Worm (Caenorhabditis elegans): ENCODE results near the gene ZK507.1.
A peak's percentile ranks its signal among the peaks of the same experiment; 100 is the strongest.

ce11 chrIII:9058959-9059534 is 42.1 kb downstream of the ZK507.1 start, which contains the start of gene gst-1:
- TF ChIP-seq sptf-1 (tag; optimal IDR thresholded peaks at IDR 0.05) (no peak), ceh-82 (tag; optimal IDR thresholded peaks at IDR 0.05) (no peak), isw-1 (GFP tag; IDR thresholded peaks at IDR 0.05) (no peak), mdl-1 (tag; optimal IDR thresholded peaks at IDR 0.05) (peak in 1 of 2 experiments; percentile 22)

Measured in whole organism, L1 larva.